Worm (Caenorhabditis elegans) whole organism, L1 larva: ENCODE data around the gene cyp-34A10.

ENCODE experiments used
- blmp-1 ChIP-seq: fragments of 150-350 bp; optimal IDR thresholded peaks from 2 replicates; lab custom pipeline; 2014; ENCODE audit warnings: missing biosample characterization, missing genetic modification characterization
- ceh-82 ChIP-seq, 3 experiments: fragments of 150-350 bp in 1 of 3; sonication (generic microtip) in 2 of 3; optimal IDR thresholded peaks; 2 replicates each; lab custom pipeline; 2014 to 2017; ENCODE audit warnings: missing biosample characterization in 3 of 3, missing genetic modification characterization in 3 of 3
- ces-1 ChIP-seq: fragments of 150-350 bp; optimal IDR thresholded peaks from 2 replicates; lab custom pipeline; 2014; ENCODE audit warnings: missing biosample characterization, missing genetic modification reagents, missing genetic modification characterization
- elt-3 ChIP-seq, 6 experiments: fragments of 150-350 bp in 1 of 6; sonication (generic microtip); optimal IDR thresholded peaks; 2 replicates each; lab custom pipeline; 2017 to 2018; ENCODE audit warnings: missing biosample characterization in 6 of 6, missing genetic modification characterization in 6 of 6, inconsistent platforms in 1 of 6
- fkh-10 ChIP-seq: sonication (generic microtip); optimal IDR thresholded peaks from 2 replicates; lab custom pipeline; 2017; ENCODE audit warnings: missing biosample characterization, missing genetic modification reagents, missing genetic modification characterization
- lsy-2 ChIP-seq, 2 experiments: fragments of 150-350 bp; optimal IDR thresholded peaks; 2 replicates each; lab custom pipeline; 2014; ENCODE audit warnings: missing biosample characterization in 2 of 2, missing genetic modification characterization in 2 of 2
- nhr-237 ChIP-seq: fragments of 150-350 bp; optimal IDR thresholded peaks from 2 replicates; lab custom pipeline; 2014; ENCODE audit warnings: missing biosample characterization, missing genetic modification characterization
- rnt-1 ChIP-seq: sonication (generic microtip); optimal IDR thresholded peaks from 2 replicates; lab custom pipeline; 2016; ENCODE audit warnings: mild to moderate bottlenecking, missing genetic modification characterization, moderate library complexity, missing compliant biosample characterization
- snpc-4 ChIP-seq: fragments of 150-350 bp; optimal IDR thresholded peaks from 2 replicates; lab custom pipeline; 2014; ENCODE audit warnings: missing biosample characterization, missing genetic modification characterization
- tlp-1 ChIP-seq: fragments of 150-350 bp; optimal IDR thresholded peaks from 2 replicates; lab custom pipeline; 2014; ENCODE audit warnings: missing biosample characterization, missing genetic modification characterization
- unc-62 ChIP-seq: fragments of 150-350 bp; optimal IDR thresholded peaks from 2 replicates; lab custom pipeline; 2014; ENCODE audit warnings: missing biosample characterization, missing genetic modification reagents, missing genetic modification characterization
- ztf-11 ChIP-seq, 2 experiments: sonication (generic microtip); optimal IDR thresholded peaks; 2 replicates each; lab custom pipeline; 2016 to 2017; ENCODE audit warnings: missing genetic modification characterization in 2 of 2, missing biosample characterization in 1 of 2, missing compliant biosample characterization in 1 of 2
- ztf-4 ChIP-seq: fragments of 150-350 bp; optimal IDR thresholded peaks from 2 replicates; lab custom pipeline; 2014; ENCODE audit warnings: missing biosample characterization, missing genetic modification characterization

DNA sequence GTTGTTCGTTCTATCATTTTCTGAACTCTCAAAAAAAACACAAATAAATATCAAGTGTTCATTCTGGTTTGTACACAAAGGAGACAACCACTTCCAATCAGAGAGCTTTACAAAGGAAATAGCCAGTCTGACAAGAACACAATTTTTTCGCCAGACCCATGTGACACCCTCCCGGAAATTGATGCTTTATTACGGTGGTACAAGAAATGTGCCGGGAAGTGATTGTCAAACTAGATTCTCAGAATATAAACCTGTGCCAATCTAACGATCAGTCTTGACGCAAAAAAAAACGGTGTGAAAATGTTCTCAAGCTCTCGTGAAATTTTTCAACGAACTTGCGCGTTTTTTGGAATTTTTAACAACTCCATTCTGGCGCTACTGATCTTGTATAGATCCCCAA, 19.1 kb downstream of the cyp-34A10 start, which contains the start of gene str-247:
- TF ChIP-seq ceh-82 (tag; optimal IDR thresholded peaks at IDR 0.05; lab: Kevin White, UChicago) (no peak), elt-3 (tag; optimal IDR thresholded peaks at IDR 0.05; lab: Kevin White, UChicago) (no peak), blmp-1 (tag; lab: Kevin White, UChicago) (no peak), fkh-10 (GFP tag; lab: Kevin White, UChicago) (no peak), lsy-2 (tag; optimal IDR thresholded peaks at IDR 0.05; lab: Kevin White, UChicago) (no peak), unc-62 (GFP tag; lab: Kevin White, UChicago) (no peak), ztf-11 (tag; optimal IDR thresholded peaks at IDR 0.05; lab: Kevin White, UChicago) (no peak), ztf-4 (tag; lab: Kevin White, UChicago) (no peak), nhr-237 (tag; lab: Kevin White, UChicago) (no peak), snpc-4 (tag; lab: Kevin White, UChicago) (no peak), tlp-1 (tag; lab: Kevin White, UChicago) (no peak), ces-1 (GFP tag; lab: Kevin White, UChicago) (no peak), rnt-1 (tag; lab: Kevin White, UChicago) (no peak)
